Fruit fly (Drosophila melanogaster) whole organism, embryonic: ENCODE measurements around the gene SLC5A11.

Experiments
- Atf-2 ChIP-seq: fragments of 200-800 bp; sonication (Bioruptor generic); optimal IDR thresholded peaks from 2 replicates; lab custom pipeline; 2016; ENCODE audit warnings: missing biosample characterization, missing genetic modification characterization
- Awh ChIP-seq: fragments of 200-800 bp; sonication (Bioruptor generic); IDR thresholded peaks from 2 replicates; pipeline ENCODE4, ENCODE4 v1.3.6; 2022; ENCODE audit warnings: missing biosample characterization, missing genetic modification characterization
- CG10654 ChIP-seq: fragments of 200-800 bp; sonication (Bioruptor generic); optimal IDR thresholded peaks from 2 replicates; lab custom pipeline; 2016; ENCODE audit warnings: missing biosample characterization, missing genetic modification characterization
- CG11723 ChIP-seq: fragments of 200-800 bp; sonication (Bioruptor generic); optimal IDR thresholded peaks from 2 replicates; lab custom pipeline; 2017; ENCODE audit warnings: missing biosample characterization, mild to moderate bottlenecking, missing genetic modification characterization
- CG15601 ChIP-seq: fragments of 200-800 bp; sonication (Bioruptor generic); optimal IDR thresholded peaks from 3 replicates; lab custom pipeline; 2019; ENCODE audit warnings: missing biosample characterization, mild to moderate bottlenecking, missing genetic modification characterization, moderate library complexity
- CG1647 ChIP-seq: fragments of 200-800 bp; sonication (Bioruptor generic); optimal IDR thresholded peaks from 3 replicates; lab custom pipeline; 2016; ENCODE audit warnings: missing biosample characterization, missing genetic modification characterization
- CG16779 ChIP-seq: fragments of 200-800 bp; sonication (Bioruptor generic); IDR thresholded peaks from 2 replicates; pipeline ENCODE4 v1.3.6; 2022; ENCODE audit warnings: missing biosample characterization, missing genetic modification characterization
- CG17385 ChIP-seq: fragments of 200-800 bp; sonication (Bioruptor generic); optimal IDR thresholded peaks from 3 replicates; lab custom pipeline; 2018; ENCODE audit warnings: missing biosample characterization, mild to moderate bottlenecking, missing genetic modification characterization
- CG1792 ChIP-seq: fragments of 200-800 bp; sonication (Bioruptor generic); optimal IDR thresholded peaks from 2 replicates; lab custom pipeline; 2016; ENCODE audit warnings: missing biosample characterization, missing genetic modification characterization
- CG18476 ChIP-seq: fragments of 200-800 bp; sonication (Bioruptor generic); optimal IDR thresholded peaks from 2 replicates; lab custom pipeline; 2016; ENCODE audit warnings: missing biosample characterization, mild to moderate bottlenecking, missing genetic modification characterization
- CG2120 ChIP-seq: fragments of 200-800 bp; sonication (Bioruptor generic); optimal IDR thresholded peaks from 3 replicates; lab custom pipeline; 2016; ENCODE audit warnings: missing biosample characterization, missing genetic modification characterization
- CG31365 ChIP-seq: fragments of 200-800 bp; sonication (Bioruptor generic); optimal IDR thresholded peaks from 2 replicates; lab custom pipeline; 2018; ENCODE audit warnings: missing biosample characterization, mild to moderate bottlenecking, missing genetic modification characterization
- CG31441 ChIP-seq: fragments of 200-800 bp; sonication (Bioruptor generic); IDR thresholded peaks from 2 replicates; pipeline ENCODE4 v1.3.6; 2022; ENCODE audit warnings: missing biosample characterization, missing genetic modification characterization
- CG32532 ChIP-seq: fragments of 200-800 bp; sonication (Bioruptor generic); IDR thresholded peaks from 2 replicates; pipeline ENCODE4 v1.3.6; 2022; ENCODE audit warnings: missing biosample characterization, missing genetic modification characterization
- CG3281 ChIP-seq: fragments of 200-800 bp; sonication (Bioruptor generic); optimal IDR thresholded peaks from 3 replicates; lab custom pipeline; 2017; ENCODE audit warnings: missing biosample characterization, mild to moderate bottlenecking, missing genetic modification characterization
- CG3726 ChIP-seq: fragments of 200-800 bp; sonication (Bioruptor generic); IDR thresholded peaks from 3 replicates; pipeline ENCODE4, ENCODE4 v1.3.6; 2022; ENCODE audit warnings: missing biosample characterization, missing genetic modification characterization
- CG6683 ChIP-seq: fragments of 200-800 bp; sonication (Bioruptor generic); optimal IDR thresholded peaks from 2 replicates; lab custom pipeline; 2017; ENCODE audit warnings: missing biosample characterization, mild to moderate bottlenecking, missing genetic modification characterization, missing genetic modification reagents
- CG7745 ChIP-seq: fragments of 200-800 bp; sonication (Bioruptor generic); optimal IDR thresholded peaks from 2 replicates; lab custom pipeline; 2018; ENCODE audit warnings: missing biosample characterization, mild to moderate bottlenecking, missing genetic modification characterization, moderate library complexity
- CG8359 ChIP-seq: fragments of 200-800 bp; sonication (Bioruptor generic); optimal IDR thresholded peaks from 2 replicates; lab custom pipeline; 2017; ENCODE audit warnings: missing biosample characterization, mild to moderate bottlenecking, missing genetic modification characterization, borderline replicate concordance
- CG9215 ChIP-seq: fragments of 200-800 bp; sonication (Bioruptor generic); IDR thresholded peaks from 2 replicates; pipeline ENCODE4 v1.3.6; 2022; ENCODE audit warnings: missing biosample characterization, missing genetic modification characterization
- Eip74EF ChIP-seq, 2 experiments: fragments of 200-800 bp in 1 of 2; fragments of >200 bp in 1 of 2; sonication (Bioruptor generic) in 1 of 2; optimal IDR thresholded peaks; 2 replicates each; lab custom pipeline; 2017 to 2019; ENCODE audit warnings: missing biosample characterization in 2 of 2, missing genetic modification characterization in 2 of 2, mild to moderate bottlenecking in 1 of 2, moderate library complexity in 1 of 2
- H15 ChIP-seq: fragments of 200-800 bp; sonication (Bioruptor generic); IDR thresholded peaks from 3 replicates; pipeline ENCODE4 v1.3.6; 2022; ENCODE audit warnings: missing biosample characterization, missing genetic modification characterization
- Lhr ChIP-seq: fragments of 200-800 bp; sonication (Bioruptor generic); optimal IDR thresholded peaks from 3 replicates; lab custom pipeline; 2017; ENCODE audit warnings: mild to moderate bottlenecking, missing biosample characterization, missing genetic modification reagents, missing genetic modification characterization
- MESR4 ChIP-seq: fragments of 200-800 bp; sonication (Bioruptor generic); optimal IDR thresholded peaks from 2 replicates; lab custom pipeline; 2018; ENCODE audit warnings: missing biosample characterization, mild to moderate bottlenecking, missing genetic modification characterization, moderate library complexity
- MTF-1 ChIP-seq: fragments of 200-800 bp; sonication (Bioruptor generic); optimal IDR thresholded peaks from 2 replicates; lab custom pipeline; 2018; ENCODE audit warnings: missing biosample characterization, mild to moderate bottlenecking, missing genetic modification characterization, borderline replicate concordance
- Med ChIP-seq: fragments of 200-800 bp; sonication (Bioruptor generic); peaks from one replicate; lab custom pipeline; 2016; ENCODE audit warnings: missing biosample characterization, missing genetic modification characterization, mild to moderate bottlenecking, inconsistent platforms, moderate library complexity
- Pdp1 ChIP-seq, 2 experiments: fragments of 200-800 bp; sonication (Bioruptor generic); optimal IDR thresholded peaks; 3 replicates each; lab custom pipeline; 2016; ENCODE audit warnings: missing biosample characterization in 2 of 2, missing genetic modification characterization in 2 of 2, mild to moderate bottlenecking in 1 of 2, moderate library complexity in 1 of 2
- Xbp1 ChIP-seq: fragments of 200-800 bp; sonication (Bioruptor generic); optimal IDR thresholded peaks from 3 replicates; lab custom pipeline; 2016; ENCODE audit warnings: missing biosample characterization, mild to moderate bottlenecking, missing genetic modification characterization
- YL-1 ChIP-seq: fragments of 200-800 bp; sonication (Bioruptor generic); optimal IDR thresholded peaks from 3 replicates; lab custom pipeline; 2017; ENCODE audit warnings: missing biosample characterization, mild to moderate bottlenecking, missing genetic modification characterization
- al ChIP-seq: fragments of 200-800 bp; sonication (Bioruptor generic); IDR thresholded peaks from 2 replicates; pipeline ENCODE4 v1.3.6; 2022; ENCODE audit warnings: missing biosample characterization, missing genetic modification characterization
- az2 ChIP-seq: fragments of 200-800 bp; sonication (Bioruptor generic); optimal IDR thresholded peaks from 3 replicates; lab custom pipeline; 2016; ENCODE audit warnings: missing biosample characterization, missing genetic modification characterization
- chn ChIP-seq: fragments of 200-800 bp; sonication (Bioruptor generic); optimal IDR thresholded peaks from 2 replicates; lab custom pipeline; 2016; ENCODE audit warnings: missing biosample characterization, missing genetic modification characterization
- dpn ChIP-seq, 2 experiments: fragments of 200-800 bp; sonication (Bioruptor generic); optimal IDR thresholded peaks; 3 replicates each; lab custom pipeline; 2016; ENCODE audit warnings: missing biosample characterization in 2 of 2, missing genetic modification characterization in 2 of 2
- eve ChIP-seq, 2 experiments: fragments of >200 bp; optimal IDR thresholded peaks; 2 replicates each; lab custom pipeline; 2017; ENCODE audit warnings: missing biosample characterization in 2 of 2, missing genetic modification characterization in 2 of 2
- grn ChIP-seq: fragments of 200-800 bp; sonication (Bioruptor generic); optimal IDR thresholded peaks from 3 replicates; lab custom pipeline; 2017; ENCODE audit warnings: missing biosample characterization, missing genetic modification characterization
- jing ChIP-seq: fragments of 200-800 bp; sonication (Bioruptor generic); optimal IDR thresholded peaks from 2 replicates; lab custom pipeline; 2018; ENCODE audit warnings: missing biosample characterization, mild to moderate bottlenecking, missing genetic modification characterization
- klu ChIP-seq: fragments of 200-800 bp; sonication (Bioruptor generic); IDR thresholded peaks from 2 replicates; pipeline ENCODE4 v1.3.6; 2022; ENCODE audit warnings: missing biosample characterization, missing genetic modification characterization
- lola ChIP-seq, 3 experiments: fragments of >200 bp in 2 of 3; fragments of 200-800 bp in 1 of 3; sonication (Bioruptor generic) in 1 of 3; optimal IDR thresholded peaks; 2 replicates each; lab custom pipeline; 2017 to 2019; ENCODE audit warnings: missing biosample characterization in 3 of 3, missing genetic modification characterization in 3 of 3, mild to moderate bottlenecking in 1 of 3, moderate library complexity in 1 of 3
- oc ChIP-seq: fragments of 200-800 bp; sonication (Bioruptor generic); optimal IDR thresholded peaks from 2 replicates; lab custom pipeline; 2018; ENCODE audit warnings: missing biosample characterization, mild to moderate bottlenecking, missing genetic modification characterization, moderate library complexity
- org-1 ChIP-seq: fragments of 200-800 bp; sonication (Bioruptor generic); optimal IDR thresholded peaks from 2 replicates; lab custom pipeline; 2017; ENCODE audit warnings: missing biosample characterization, missing genetic modification characterization
- pan ChIP-seq, 4 experiments: fragments of >200 bp in 3 of 4; fragments of 200-800 bp in 1 of 4; sonication (Bioruptor generic) in 1 of 4; optimal IDR thresholded peaks in 3 of 4; IDR thresholded peaks in 1 of 4; 2 replicates each; pipeline versions ENCODE4 v1.3.6 to Lab custom; 2017 to 2022; ENCODE audit warnings: missing biosample characterization in 2 of 4, missing genetic modification characterization in 2 of 4, mixed read lengths in 1 of 4
- pita ChIP-seq: fragments of 200-800 bp; sonication (Bioruptor generic); optimal IDR thresholded peaks from 2 replicates; lab custom pipeline; 2017; ENCODE audit warnings: missing biosample characterization, mild to moderate bottlenecking, missing genetic modification characterization
- prd ChIP-seq, 3 experiments: fragments of >200 bp in 2 of 3; fragments of 200-800 bp in 1 of 3; sonication (Bioruptor generic) in 1 of 3; optimal IDR thresholded peaks in 2 of 3; IDR thresholded peaks in 1 of 3; 2 replicates in 2 of 3; 3 replicates in 1 of 3; pipeline versions ENCODE4 v1.3.6 to Lab custom; 2017 to 2022; ENCODE audit warnings: missing biosample characterization in 1 of 3, missing genetic modification characterization in 1 of 3
- psq ChIP-seq: fragments of 200-800 bp; sonication (Bioruptor generic); optimal IDR thresholded peaks from 2 replicates; lab custom pipeline; 2017; ENCODE audit warnings: missing biosample characterization, missing genetic modification characterization
- pum ChIP-seq: fragments of 200-800 bp; sonication (Bioruptor generic); optimal IDR thresholded peaks from 2 replicates; lab custom pipeline; 2016; ENCODE audit warnings: missing biosample characterization, missing genetic modification characterization
- seq ChIP-seq: fragments of 200-800 bp; sonication (Bioruptor generic); IDR thresholded peaks from 2 replicates; pipeline ENCODE4 v1.3.6; 2022; ENCODE audit warnings: missing biosample characterization, missing genetic modification characterization
- shn ChIP-seq: fragments of 200-800 bp; sonication (Bioruptor generic); optimal IDR thresholded peaks from 3 replicates; lab custom pipeline; 2016; ENCODE audit warnings: missing biosample characterization, missing genetic modification characterization
- slp2 ChIP-seq: fragments of 200-800 bp; sonication (Bioruptor generic); optimal IDR thresholded peaks from 2 replicates; lab custom pipeline; 2016; ENCODE audit warnings: missing biosample characterization, missing genetic modification characterization

Gene SLC5A11

dm6 chr2L:8164219-8164618 lies 40.7 kb downstream of the SLC5A11 start (continued):
- peak; percentile 95 for TF ChIP-seq CG15601
- peak; percentile 58 for TF ChIP-seq Xbp1
- TF ChIP-seq CG16779 (GFP tag; lab: Robert Waterston, UW) = no peak
- peak; percentile 53 for TF ChIP-seq CG3281
- TF ChIP-seq MTF-1 (GFP tag; lab: Kevin White, UChicago) = peak; percentile 95
- TF ChIP-seq shn (GFP tag; lab: Kevin White, UChicago) = peak; percentile 5
- TF ChIP-seq CG17385 (GFP tag; lab: Kevin White, UChicago) = peak; percentile 72
- peak; percentile 90 for TF ChIP-seq Med
- peak; percentile 50; the same call in 1 of the 3 replicates for TF ChIP-seq H15 (GFP tag; lab: Robert Waterston, UW)
- TF ChIP-seq chn (GFP tag; lab: Kevin White, UChicago) = peak; percentile 51
- peak; percentile 55 for TF ChIP-seq jing (GFP tag; lab: Kevin White, UChicago)
- TF ChIP-seq eve (GFP tag; optimal IDR thresholded peaks at IDR 0.05; lab: Kevin White, UChicago) = peak in 1 of 2 experiments; percentile 37
- TF ChIP-seq seq = peak; percentile 41; the same call in 1 of the 2 replicates
- TF ChIP-seq CG9215 (GFP tag; lab: Robert Waterston, UW) = no peak
- TF ChIP-seq CG8359 (GFP tag; lab: Kevin White, UChicago) = peak; percentile 59
- TF ChIP-seq CG3726 (GFP tag; lab: Robert Waterston, UW) = 0 out of 3 replicates have a peak, but pooled peaks have one; percentile 31
- TF ChIP-seq CG10654 (GFP tag; lab: Kevin White, UChicago) = peak; percentile 57
- no peak for TF ChIP-seq klu (GFP tag; lab: Robert Waterston, UW)
- peak; percentile 86 for TF ChIP-seq CG7745 (tag; lab: Kevin White, UChicago)
- TF ChIP-seq az2 = peak; percentile 52
- TF ChIP-seq Atf-2 (GFP tag; lab: Kevin White, UChicago) = peak; percentile 65
- TF ChIP-seq grn (GFP tag; lab: Kevin White, UChicago) = peak; percentile 74
- peak in 1 of 3 experiments; percentile 78 for TF ChIP-seq lola (GFP tag; optimal IDR thresholded peaks at IDR 0.05; lab: Kevin White, UChicago)
- peak; percentile 80 for TF ChIP-seq CG1792
- no peak for TF ChIP-seq pan (optimal IDR thresholded peaks at IDR 0.05; lab: Kevin White, UChicago)
- peak in 1 of 2 experiments; percentile 69 for TF ChIP-seq pan (GFP tag; optimal IDR thresholded peaks at IDR 0.05 in 1 of 2, IDR thresholded peaks at IDR 0.05 in 1 of 2)
- TF ChIP-seq oc (tag; lab: Kevin White, UChicago) = peak; percentile 87
- TF ChIP-seq al (GFP tag; lab: Robert Waterston, UW) = no peak
- peak; percentile 50 for TF ChIP-seq CG31365 (tag; lab: Kevin White, UChicago)
- TF ChIP-seq YL-1 (GFP tag; lab: Kevin White, UChicago) = peak; percentile 80
- TF ChIP-seq CG31441 (GFP tag; lab: Robert Waterston, UW) = peak; percentile 87
- TF ChIP-seq CG18476 = peak; percentile 78
- peak; percentile 53 for TF ChIP-seq slp2
- peak; percentile 74 for TF ChIP-seq CG11723
- peak; percentile 51 for TF ChIP-seq CG6683
- no peak for TF ChIP-seq CG32532 (GFP tag; lab: Robert Waterston, UW)
- TF ChIP-seq Lhr (GFP tag; lab: Kevin White, UChicago) = peak; percentile 84
- TF ChIP-seq MESR4 = peak; percentile 1
- TF ChIP-seq Eip74EF (GFP tag; optimal IDR thresholded peaks at IDR 0.05; lab: Kevin White, UChicago) = peak in 1 of 2 experiments; percentile 55
- peak; percentile 50 for TF ChIP-seq pum (GFP tag; lab: Kevin White, UChicago)
- TF ChIP-seq CG2120 (GFP tag; lab: Kevin White, UChicago) = peak; percentile 17
- peak; percentile 29 to 63 for TF ChIP-seq Pdp1 (GFP tag; optimal IDR thresholded peaks at IDR 0.05; lab: Kevin White, UChicago)
- peak; percentile 94 for TF ChIP-seq Awh (GFP tag; lab: Robert Waterston, UW)
- peak; percentile 82 for TF ChIP-seq org-1 (GFP tag; lab: Kevin White, UChicago)
- no peak for TF ChIP-seq prd (optimal IDR thresholded peaks at IDR 0.05; lab: Kevin White, UChicago)
- TF ChIP-seq prd (GFP tag; IDR thresholded peaks at IDR 0.05; lab: Robert Waterston, UW) = 0 out of 3 replicates have a peak, but pooled peaks have one; percentile 38
- TF ChIP-seq pita (GFP tag; lab: Kevin White, UChicago) = no peak
- TF ChIP-seq psq (GFP tag; lab: Kevin White, UChicago) = peak; percentile 70
- TF ChIP-seq dpn (GFP tag; optimal IDR thresholded peaks at IDR 0.05; lab: Kevin White, UChicago) = peak; percentile 45 to 58
- peak; percentile 78 for TF ChIP-seq CG1647
